Fruit fly (Drosophila melanogaster) whole organism, embryonic: ENCODE data around the gene Tsp96F.

Experiments used
- B-H2 ChIP-seq: fragments of 200-800 bp; sonication (Bioruptor generic); optimal IDR thresholded peaks from 2 replicates; lab custom pipeline; 2018; ENCODE audit warnings: missing biosample characterization, mild to moderate bottlenecking, missing genetic modification characterization
- CG10147 ChIP-seq: fragments of 200-800 bp; sonication (Bioruptor generic); optimal IDR thresholded peaks from 2 replicates; lab custom pipeline; 2019; ENCODE audit warnings: missing biosample characterization, mild to moderate bottlenecking, missing genetic modification characterization, moderate library complexity
- CG1024 ChIP-seq: fragments of 200-800 bp; sonication (Bioruptor generic); IDR thresholded peaks from 2 replicates; pipeline ENCODE4 v1.3.6; 2022; ENCODE audit warnings: missing biosample characterization, missing genetic modification characterization
- CG10959 ChIP-seq: fragments of 200-800 bp; sonication (Bioruptor generic); IDR thresholded peaks from 2 replicates; pipeline ENCODE4 v1.3.6; 2022; ENCODE audit warnings: missing biosample characterization, missing genetic modification characterization
- CG11560 ChIP-seq: fragments of 200-800 bp; sonication (Bioruptor generic); IDR thresholded peaks from 3 replicates; pipeline ENCODE4 v1.3.6; 2022; ENCODE audit warnings: missing biosample characterization, missing genetic modification characterization
- CG12104 ChIP-seq: fragments of 200-800 bp; sonication (Bioruptor generic); optimal IDR thresholded peaks from 3 replicates; lab custom pipeline; 2016; ENCODE audit warnings: missing biosample characterization, missing genetic modification characterization
- CG15011 ChIP-seq: fragments of 200-800 bp; sonication (Bioruptor generic); optimal IDR thresholded peaks from 3 replicates; lab custom pipeline; 2018; ENCODE audit warnings: missing biosample characterization, mild to moderate bottlenecking, missing genetic modification characterization
- CG2116 ChIP-seq: fragments of 200-800 bp; sonication (Bioruptor generic); optimal IDR thresholded peaks from 3 replicates; lab custom pipeline; 2018; ENCODE audit warnings: missing biosample characterization, mild to moderate bottlenecking, missing genetic modification characterization
- CG2875 ChIP-seq: fragments of 200-800 bp; sonication (Bioruptor generic); optimal IDR thresholded peaks from 2 replicates; lab custom pipeline; 2017; ENCODE audit warnings: missing biosample characterization, mild to moderate bottlenecking, missing genetic modification characterization, missing genetic modification reagents
- CG31388 ChIP-seq: fragments of 200-800 bp; sonication (Bioruptor generic); optimal IDR thresholded peaks from 2 replicates; lab custom pipeline; 2016; ENCODE audit warnings: missing biosample characterization, missing genetic modification characterization
- CG31441 ChIP-seq: fragments of 200-800 bp; sonication (Bioruptor generic); IDR thresholded peaks from 2 replicates; pipeline ENCODE4 v1.3.6; 2022; ENCODE audit warnings: missing biosample characterization, missing genetic modification characterization
- CG3281 ChIP-seq: fragments of 200-800 bp; sonication (Bioruptor generic); optimal IDR thresholded peaks from 3 replicates; lab custom pipeline; 2017; ENCODE audit warnings: missing biosample characterization, mild to moderate bottlenecking, missing genetic modification characterization
- CG33213 ChIP-seq: fragments of 200-800 bp; sonication (Bioruptor generic); optimal IDR thresholded peaks from 3 replicates; lab custom pipeline; 2016; ENCODE audit warnings: missing biosample characterization, missing genetic modification characterization
- CG3726 ChIP-seq: fragments of 200-800 bp; sonication (Bioruptor generic); IDR thresholded peaks from 3 replicates; pipeline ENCODE4, ENCODE4 v1.3.6; 2022; ENCODE audit warnings: missing biosample characterization, missing genetic modification characterization
- CG4854 ChIP-seq: fragments of 200-800 bp; sonication (Bioruptor generic); optimal IDR thresholded peaks from 2 replicates; lab custom pipeline; 2016; ENCODE audit warnings: missing biosample characterization, missing genetic modification characterization, inconsistent platforms
- CG7786 ChIP-seq: fragments of 200-800 bp; sonication (Bioruptor generic); optimal IDR thresholded peaks from 2 replicates; lab custom pipeline; 2016; ENCODE audit warnings: missing biosample characterization, missing genetic modification characterization
- CG8281 ChIP-seq: fragments of 200-800 bp; sonication (Bioruptor generic); optimal IDR thresholded peaks from 2 replicates; lab custom pipeline; 2018; ENCODE audit warnings: missing biosample characterization, mild to moderate bottlenecking, missing genetic modification characterization, moderate library complexity
- CG9215 ChIP-seq: fragments of 200-800 bp; sonication (Bioruptor generic); IDR thresholded peaks from 2 replicates; pipeline ENCODE4 v1.3.6; 2022; ENCODE audit warnings: missing biosample characterization, missing genetic modification characterization
- CG9817 ChIP-seq: fragments of 200-800 bp; sonication (Bioruptor generic); optimal IDR thresholded peaks from 2 replicates; lab custom pipeline; 2018; ENCODE audit warnings: missing biosample characterization, mild to moderate bottlenecking, missing genetic modification characterization, moderate library complexity
- CTCF ChIP-seq: fragments of 200-800 bp; sonication (Bioruptor generic); optimal IDR thresholded peaks from 2 replicates; lab custom pipeline; 2017; ENCODE audit warnings: missing biosample characterization, mild to moderate bottlenecking, missing genetic modification characterization, moderate library complexity
- D ChIP-seq, 2 experiments: fragments of 200-800 bp in 1 of 2; fragments of >200 bp in 1 of 2; sonication (Bioruptor generic) in 1 of 2; optimal IDR thresholded peaks; 2 replicates in 1 of 2; 3 replicates in 1 of 2; lab custom pipeline; 2017; ENCODE audit warnings: mild to moderate bottlenecking in 1 of 2, missing biosample characterization in 1 of 2, missing genetic modification characterization in 1 of 2, missing genetic modification reagents in 1 of 2
- Dek ChIP-seq: fragments of 200-800 bp; sonication (Bioruptor generic); optimal IDR thresholded peaks from 3 replicates; lab custom pipeline; 2019; ENCODE audit warnings: missing biosample characterization, mild to moderate bottlenecking, missing genetic modification characterization, moderate library complexity
- Dip2 ChIP-seq: fragments of 200-800 bp; sonication (Bioruptor generic); IDR thresholded peaks from 2 replicates; pipeline ENCODE4 v1.3.6; 2022; ENCODE audit warnings: missing biosample characterization, missing genetic modification characterization
- Doc2 ChIP-seq: fragments of 200-800 bp; sonication (Bioruptor generic); IDR thresholded peaks from 2 replicates; pipeline ENCODE4 v1.3.6; 2022; ENCODE audit warnings: missing biosample characterization, missing genetic modification characterization
- Dp ChIP-seq: fragments of 200-800 bp; sonication (Bioruptor generic); optimal IDR thresholded peaks from 2 replicates; lab custom pipeline; 2018; ENCODE audit warnings: missing biosample characterization, mild to moderate bottlenecking, missing genetic modification characterization, moderate library complexity
- Dref ChIP-seq: fragments of 200-800 bp; sonication (Bioruptor generic); IDR thresholded peaks from 2 replicates; pipeline ENCODE4 v1.3.6; 2022; ENCODE audit warnings: missing biosample characterization, missing genetic modification characterization
- Gsc ChIP-seq: fragments of 200-800 bp; sonication (Bioruptor generic); IDR thresholded peaks from 2 replicates; pipeline ENCODE4 v1.3.6; 2022; ENCODE audit warnings: missing biosample characterization, missing genetic modification characterization
- Hand ChIP-seq: fragments of 200-800 bp; sonication (Bioruptor generic); optimal IDR thresholded peaks from 2 replicates; lab custom pipeline; 2017; ENCODE audit warnings: mild to moderate bottlenecking, missing biosample characterization, missing genetic modification reagents, missing genetic modification characterization
- Hmx ChIP-seq: fragments of 200-800 bp; sonication (Bioruptor generic); optimal IDR thresholded peaks from 2 replicates; lab custom pipeline; 2016; ENCODE audit warnings: missing biosample characterization, missing genetic modification characterization
- Hr78 ChIP-seq, 2 experiments: fragments of 200-800 bp in 1 of 2; fragments of >200 bp in 1 of 2; sonication (Bioruptor generic) in 1 of 2; optimal IDR thresholded peaks; 2 replicates each; lab custom pipeline; 2017 to 2019; ENCODE audit warnings: missing biosample characterization in 2 of 2, missing genetic modification characterization in 2 of 2, mild to moderate bottlenecking in 1 of 2, moderate library complexity in 1 of 2
- Myb ChIP-seq: fragments of 200-800 bp; sonication (Bioruptor generic); optimal IDR thresholded peaks from 2 replicates; lab custom pipeline; 2016; ENCODE audit warnings: missing biosample characterization, missing genetic modification characterization
- Ravus ChIP-seq: fragments of 200-800 bp; sonication (Bioruptor generic); IDR thresholded peaks from 2 replicates; pipeline ENCODE4 v1.3.6; 2022; ENCODE audit warnings: missing biosample characterization, missing genetic modification characterization
- Rx ChIP-seq: fragments of 200-800 bp; sonication (Bioruptor generic); IDR thresholded peaks from 2 replicates; pipeline ENCODE4 v1.3.6; 2022; ENCODE audit warnings: missing biosample characterization, missing genetic modification characterization
- Xbp1 ChIP-seq: fragments of 200-800 bp; sonication (Bioruptor generic); optimal IDR thresholded peaks from 3 replicates; lab custom pipeline; 2016; ENCODE audit warnings: missing biosample characterization, mild to moderate bottlenecking, missing genetic modification characterization
- ap ChIP-seq: fragments of 200-800 bp; sonication (Bioruptor generic); IDR thresholded peaks from 2 replicates; pipeline ENCODE4 v1.3.6; 2022; ENCODE audit warnings: missing biosample characterization, missing genetic modification characterization
- ash1 ChIP-seq: fragments of 200-800 bp; sonication (Bioruptor generic); optimal IDR thresholded peaks from 2 replicates; lab custom pipeline; 2018; ENCODE audit warnings: missing biosample characterization, mild to moderate bottlenecking, missing genetic modification characterization
- ato ChIP-seq: fragments of 200-800 bp; sonication (Bioruptor generic); IDR thresholded peaks from 2 replicates; pipeline ENCODE4 v1.3.6; 2022; ENCODE audit warnings: missing biosample characterization, missing genetic modification characterization; ENCODE audit not compliant: partially characterized antibody
- bcd ChIP-seq: fragments of 200-800 bp; sonication (Bioruptor generic); optimal IDR thresholded peaks from 2 replicates; lab custom pipeline; 2017; ENCODE audit warnings: missing biosample characterization, mild to moderate bottlenecking, missing genetic modification characterization
- caup ChIP-seq: fragments of 200-800 bp; sonication (Bioruptor generic); optimal IDR thresholded peaks from 3 replicates; lab custom pipeline; 2017; ENCODE audit warnings: missing biosample characterization, mild to moderate bottlenecking, missing genetic modification characterization, moderate library complexity; ENCODE audit not compliant: severe bottlenecking
- gce ChIP-seq: fragments of 200-800 bp; sonication (Bioruptor generic); IDR thresholded peaks from 3 replicates; pipeline ENCODE4 v1.3.6; 2022; ENCODE audit warnings: missing biosample characterization, missing genetic modification characterization
- grau ChIP-seq: fragments of 200-800 bp; optimal IDR thresholded peaks from 3 replicates; lab custom pipeline; 2019; ENCODE audit warnings: missing biosample characterization, mild to moderate bottlenecking, missing genetic modification characterization, moderate library complexity
- oc ChIP-seq: fragments of 200-800 bp; sonication (Bioruptor generic); optimal IDR thresholded peaks from 2 replicates; lab custom pipeline; 2018; ENCODE audit warnings: missing biosample characterization, mild to moderate bottlenecking, missing genetic modification characterization, moderate library complexity
- peb ChIP-seq: fragments of 200-800 bp; sonication (Bioruptor generic); IDR thresholded peaks from 2 replicates; pipeline ENCODE4 v1.3.6; 2022; ENCODE audit warnings: missing biosample characterization, missing genetic modification characterization
- prd ChIP-seq, 3 experiments: fragments of >200 bp in 2 of 3; fragments of 200-800 bp in 1 of 3; sonication (Bioruptor generic) in 1 of 3; optimal IDR thresholded peaks in 2 of 3; IDR thresholded peaks in 1 of 3; 2 replicates in 2 of 3; 3 replicates in 1 of 3; pipeline versions ENCODE4 v1.3.6 to Lab custom; 2017 to 2022; ENCODE audit warnings: missing biosample characterization in 1 of 3, missing genetic modification characterization in 1 of 3
- shn ChIP-seq: fragments of 200-800 bp; sonication (Bioruptor generic); optimal IDR thresholded peaks from 3 replicates; lab custom pipeline; 2016; ENCODE audit warnings: missing biosample characterization, missing genetic modification characterization
- sima ChIP-seq: fragments of 200-800 bp; sonication (Bioruptor generic); optimal IDR thresholded peaks from 2 replicates; lab custom pipeline; 2016; ENCODE audit warnings: missing biosample characterization, missing genetic modification characterization
- tll ChIP-seq, 2 experiments: fragments of 200-800 bp in 1 of 2; fragments of >200 bp in 1 of 2; sonication (Bioruptor generic) in 1 of 2; optimal IDR thresholded peaks; 2 replicates each; lab custom pipeline; 2017 to 2019; ENCODE audit warnings: missing biosample characterization in 2 of 2, missing genetic modification characterization in 2 of 2, mild to moderate bottlenecking in 1 of 2, moderate library complexity in 1 of 2
- trem ChIP-seq: fragments of 200-800 bp; optimal IDR thresholded peaks from 3 replicates; lab custom pipeline; 2019; ENCODE audit warnings: missing biosample characterization, mild to moderate bottlenecking, missing genetic modification characterization, moderate library complexity
- vvl ChIP-seq: fragments of 200-800 bp; sonication (Bioruptor generic); IDR thresholded peaks from 2 replicates; pipeline ENCODE4 v1.3.6; 2022; ENCODE audit warnings: missing biosample characterization, missing genetic modification characterization
- wdn ChIP-seq: fragments of 200-800 bp; sonication (Bioruptor generic); IDR thresholded peaks from 2 replicates; pipeline ENCODE4 v1.3.6; 2022; ENCODE audit warnings: missing biosample characterization, missing genetic modification characterization

The Tsp96F gene

DNA sequence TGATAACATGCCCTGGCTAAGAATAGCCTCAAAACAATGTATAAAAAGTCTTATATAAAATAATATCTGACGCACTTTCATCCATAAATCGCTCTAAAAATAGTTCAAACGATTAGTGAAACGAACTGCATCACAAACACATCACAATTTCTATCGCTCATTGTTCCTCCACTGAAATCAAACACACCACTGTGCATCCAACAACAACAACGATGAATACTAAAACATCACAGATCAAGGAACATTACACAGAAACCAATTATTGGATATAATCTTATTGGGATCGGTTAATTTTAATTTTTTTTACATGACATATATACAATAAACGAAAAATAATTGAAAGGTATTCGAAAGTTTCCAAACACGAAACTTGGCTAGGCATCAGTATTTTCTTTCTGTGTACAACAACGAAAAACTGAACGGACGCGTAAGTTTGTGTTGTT lies 1.9 kb downstream of the Tsp96F start (continued):
- peak; percentile 84 for TF ChIP-seq Xbp1 (GFP tag; lab: Kevin White, UChicago)
- TF ChIP-seq CG12104 (GFP tag; lab: Kevin White, UChicago) = peak; percentile 65
- TF ChIP-seq CG9215 (GFP tag; lab: Robert Waterston, UW) = no peak; the same call in 1 of the 2 replicates
- TF ChIP-seq CG10147 (GFP tag; lab: Kevin White, UChicago) = peak; percentile 41
- TF ChIP-seq CTCF (GFP tag; lab: Kevin White, UChicago) = peak; percentile 52
- TF ChIP-seq sima (GFP tag; lab: Kevin White, UChicago) = no peak
- TF ChIP-seq Dref (GFP tag; lab: Robert Waterston, UW) = no peak
- TF ChIP-seq tll (GFP tag; optimal IDR thresholded peaks at IDR 0.05; lab: Kevin White, UChicago) = no peak
- TF ChIP-seq CG2116 (GFP tag; lab: Kevin White, UChicago) = peak; percentile 21
- peak; percentile 86 for TF ChIP-seq CG31441 (GFP tag; lab: Robert Waterston, UW)
- TF ChIP-seq Ravus = peak; percentile 16; the same call in 1 of the 2 replicates
- TF ChIP-seq CG10959 (GFP tag; lab: Robert Waterston, UW) = no peak; the same call in 1 of the 2 replicates
- peak; percentile 46; the same call in 1 of the 2 replicates for TF ChIP-seq peb
- no peak for TF ChIP-seq prd (optimal IDR thresholded peaks at IDR 0.05; lab: Kevin White, UChicago)
- peak; percentile 83 for TF ChIP-seq prd (GFP tag; IDR thresholded peaks at IDR 0.05; lab: Robert Waterston, UW)
- TF ChIP-seq Hmx (GFP tag; lab: Kevin White, UChicago) = peak; percentile 64
- TF ChIP-seq bcd = peak; percentile 74
- TF ChIP-seq CG11560 (tag; lab: Robert Waterston, UW) = no peak
- TF ChIP-seq CG8281 (tag; lab: Kevin White, UChicago) = peak; percentile 43
- TF ChIP-seq shn (GFP tag; lab: Kevin White, UChicago) = peak; percentile 22
- TF ChIP-seq vvl (GFP tag; lab: Robert Waterston, UW) = peak; percentile 91
- TF ChIP-seq ash1 = no peak
- no peak for TF ChIP-seq ato (GFP tag; lab: Robert Waterston, UW)
- TF ChIP-seq wdn (GFP tag; lab: Robert Waterston, UW) = no peak
- TF ChIP-seq CG2875 (GFP tag; lab: Kevin White, UChicago) = peak; percentile 44
- no peak for TF ChIP-seq Dip2 (GFP tag; lab: Robert Waterston, UW)
- no peak for TF ChIP-seq CG31388 (GFP tag; lab: Kevin White, UChicago)
- no peak for TF ChIP-seq CG3726 (GFP tag; lab: Robert Waterston, UW)
- no peak for TF ChIP-seq B-H2 (GFP tag; lab: Kevin White, UChicago)
- TF ChIP-seq CG33213 = peak; percentile 40
- TF ChIP-seq CG7786 (GFP tag; lab: Kevin White, UChicago) = peak; percentile 71
- peak; percentile 66 for TF ChIP-seq CG1024 (GFP tag; lab: Robert Waterston, UW)
- TF ChIP-seq ap = peak; percentile 72
- peak; percentile 25 for TF ChIP-seq CG15011 (GFP tag; lab: Kevin White, UChicago)
- peak; percentile 70 for TF ChIP-seq CG3281 (GFP tag; lab: Kevin White, UChicago)
- peak in 1 of 2 experiments; percentile 48 for TF ChIP-seq Hr78 (GFP tag; optimal IDR thresholded peaks at IDR 0.05; lab: Kevin White, UChicago)
- peak; percentile 84 for TF ChIP-seq grau (tag; lab: Kevin White, UChicago)
- TF ChIP-seq Myb (GFP tag; lab: Kevin White, UChicago) = peak; percentile 29
- TF ChIP-seq gce = peak; percentile 56; the same call in 1 of the 3 replicates
- TF ChIP-seq Rx (GFP tag; lab: Robert Waterston, UW) = no peak
- no peak for TF ChIP-seq Dp (GFP tag; lab: Kevin White, UChicago)
- peak; percentile 68 for TF ChIP-seq CG4854 (GFP tag; lab: Kevin White, UChicago)
- TF ChIP-seq Gsc (GFP tag; lab: Robert Waterston, UW) = no peak
- TF ChIP-seq CG9817 (tag; lab: Kevin White, UChicago) = peak; percentile 68
- peak; percentile 63 for TF ChIP-seq trem (tag; lab: Kevin White, UChicago)
- TF ChIP-seq D (optimal IDR thresholded peaks at IDR 0.05; lab: Kevin White, UChicago) = no peak
- peak; percentile 80 for TF ChIP-seq D (GFP tag; optimal IDR thresholded peaks at IDR 0.05; lab: Kevin White, UChicago)
- TF ChIP-seq Hand (GFP tag; lab: Kevin White, UChicago) = no peak
- peak; percentile 45 for TF ChIP-seq caup (GFP tag; lab: Kevin White, UChicago)
- TF ChIP-seq oc (tag; lab: Kevin White, UChicago) = peak; percentile 78
- peak; percentile 32 for TF ChIP-seq Dek (tag; lab: Kevin White, UChicago)
- TF ChIP-seq Doc2 (GFP tag; lab: Robert Waterston, UW) = no peak
